Fruit fly (Drosophila melanogaster) whole organism, adult: ENCODE results near the gene CG7492.

ENCODE experiments used
- CG11617 ChIP-seq: fragments of 200-800 bp; sonication (Bioruptor generic); optimal IDR thresholded peaks from 2 replicates; lab custom pipeline; 2017; ENCODE audit warnings: mild to moderate bottlenecking, missing biosample characterization, missing genetic modification reagents, missing genetic modification characterization
- CG12768 ChIP-seq: fragments of 200-800 bp; sonication (Bioruptor generic); optimal IDR thresholded peaks from 2 replicates; lab custom pipeline; 2017; ENCODE audit warnings: missing biosample characterization, missing genetic modification characterization, mild to moderate bottlenecking, moderate library complexity, missing genetic modification reagents
- CG14711 ChIP-seq: fragments of 200-800 bp; sonication (Bioruptor generic); optimal IDR thresholded peaks from 2 replicates; lab custom pipeline; 2018; ENCODE audit warnings: missing biosample characterization, mild to moderate bottlenecking, missing genetic modification characterization, moderate library complexity
- CG1620 ChIP-seq: fragments of 200-800 bp; sonication (Bioruptor generic); optimal IDR thresholded peaks from 2 replicates; lab custom pipeline; 2016; ENCODE audit warnings: missing biosample characterization, missing genetic modification characterization
- CG33017 ChIP-seq: fragments of 200-800 bp; sonication (Bioruptor generic); optimal IDR thresholded peaks from 2 replicates; lab custom pipeline; 2018; ENCODE audit warnings: missing biosample characterization, mild to moderate bottlenecking, missing genetic modification characterization, moderate library complexity
- CG5204 ChIP-seq: fragments of 200-800 bp; sonication (Bioruptor generic); optimal IDR thresholded peaks from 2 replicates; lab custom pipeline; 2016; ENCODE audit warnings: missing biosample characterization, missing genetic modification characterization
- CG7045 ChIP-seq: fragments of 200-800 bp; sonication (Bioruptor generic); optimal IDR thresholded peaks from 2 replicates; lab custom pipeline; 2017; ENCODE audit warnings: missing biosample characterization, mild to moderate bottlenecking, missing genetic modification characterization
- CG7101 ChIP-seq: fragments of 200-800 bp; sonication (Bioruptor generic); optimal IDR thresholded peaks from 2 replicates; lab custom pipeline; 2018; ENCODE audit warnings: missing biosample characterization, mild to moderate bottlenecking, missing genetic modification characterization, moderate library complexity
- Clk ChIP-seq: fragments of 200-800 bp; sonication (Bioruptor generic); optimal IDR thresholded peaks from 2 replicates; lab custom pipeline; 2017; ENCODE audit warnings: missing biosample characterization, missing genetic modification characterization
- Crg-1 ChIP-seq: fragments of 200-800 bp; sonication (Bioruptor generic); optimal IDR thresholded peaks from 2 replicates; lab custom pipeline; 2016; ENCODE audit warnings: missing biosample characterization, missing genetic modification characterization
- Hr96 ChIP-seq: fragments of 200-800 bp; sonication (Bioruptor generic); optimal IDR thresholded peaks from 2 replicates; lab custom pipeline; 2016; ENCODE audit warnings: missing biosample characterization, missing genetic modification characterization
- Mnt ChIP-seq: fragments of 200-800 bp; sonication (Bioruptor generic); optimal IDR thresholded peaks from 2 replicates; lab custom pipeline; 2016; ENCODE audit warnings: missing biosample characterization, mild to moderate bottlenecking, missing genetic modification characterization
- bab1 ChIP-seq: fragments of 200-800 bp; sonication (Bioruptor generic); optimal IDR thresholded peaks from 3 replicates; lab custom pipeline; 2019; ENCODE audit warnings: missing biosample characterization, mild to moderate bottlenecking, missing genetic modification characterization, moderate library complexity
- cic ChIP-seq: fragments of 200-800 bp; sonication (Bioruptor generic); optimal IDR thresholded peaks from 2 replicates; lab custom pipeline; 2017; ENCODE audit warnings: missing biosample characterization, mild to moderate bottlenecking, missing genetic modification characterization, moderate library complexity
- cnc ChIP-seq, 2 experiments: fragments of >200 bp; optimal IDR thresholded peaks; 2 replicates each; lab custom pipeline; 2017
- kay ChIP-seq: fragments of 200-800 bp; sonication (Bioruptor generic); peaks from one replicate; lab custom pipeline; 2016; ENCODE audit warnings: missing biosample characterization, missing genetic modification characterization, borderline replicate concordance
- ovo ChIP-seq: fragments of 200-800 bp; sonication (Bioruptor generic); optimal IDR thresholded peaks from 2 replicates; lab custom pipeline; 2016; ENCODE audit warnings: missing biosample characterization, missing genetic modification characterization
- pad ChIP-seq: fragments of 200-800 bp; sonication (Bioruptor generic); optimal IDR thresholded peaks from 3 replicates; lab custom pipeline; 2017; ENCODE audit warnings: missing biosample characterization, missing genetic modification characterization, mild to moderate bottlenecking, moderate library complexity, missing genetic modification reagents
- tj ChIP-seq: fragments of 200-800 bp; sonication (Bioruptor generic); optimal IDR thresholded peaks from 3 replicates; lab custom pipeline; 2017; ENCODE audit warnings: missing biosample characterization, mild to moderate bottlenecking, missing genetic modification characterization, moderate library complexity
- toe ChIP-seq: fragments of 200-800 bp; sonication (Bioruptor generic); optimal IDR thresholded peaks from 2 replicates; lab custom pipeline; 2016; ENCODE audit warnings: missing biosample characterization, missing genetic modification characterization

The CG7492 gene

dm6 chr3L:7639533-7639932 is 15.0 kb downstream of the CG7492 start:
- TF ChIP-seq bab1 (peak; percentile 26), Mnt (GFP tag; lab: Kevin White, UChicago) (no peak)

dm6 chr3L:7634743-7635469 is 19.6 kb downstream of the CG7492 start:
- TF ChIP-seq bab1: no peak
- no peak for TF ChIP-seq CG1620 (GFP tag; lab: Kevin White, UChicago)
- TF ChIP-seq Crg-1: no peak
- no peak for TF ChIP-seq tj
- no peak for TF ChIP-seq ovo (GFP tag; lab: Kevin White, UChicago)
- TF ChIP-seq Hr96 (GFP tag; lab: Kevin White, UChicago): no peak
- no peak for TF ChIP-seq pad (GFP tag; lab: Kevin White, UChicago)
- no peak for TF ChIP-seq cic (GFP tag; lab: Kevin White, UChicago)

dm6 chr3L:7633619-7634018 is 20.9 kb downstream of the CG7492 start:
- TF ChIP-seq CG7101 (tag; lab: Kevin White, UChicago) (no peak), kay (GFP tag; lab: Kevin White, UChicago) (peak; percentile 24)

dm6 chr3L:7632540-7633263 is 21.9 kb downstream of the CG7492 start:
- TF ChIP-seq Hr96 (GFP tag; lab: Kevin White, UChicago) (no peak), tj (no peak), CG14711 (tag; lab: Kevin White, UChicago) (no peak), ovo (GFP tag; lab: Kevin White, UChicago) (no peak), CG5204 (no peak), toe (GFP tag; lab: Kevin White, UChicago) (no peak), Crg-1 (no peak)

dm6 chr3L:7630047-7630446 is 24.5 kb downstream of the CG7492 start:
- TF ChIP-seq cnc (optimal IDR thresholded peaks at IDR 0.05; lab: Kevin White, UChicago) (no peak), tj (no peak), cic (GFP tag; lab: Kevin White, UChicago) (no peak), Hr96 (GFP tag; lab: Kevin White, UChicago) (no peak), CG5204 (no peak), ovo (GFP tag; lab: Kevin White, UChicago) (no peak)

- TF ChIP-seq pad (GFP tag; lab: Kevin White, UChicago) (no peak), CG11617 (no peak), CG12768 (GFP tag; lab: Kevin White, UChicago) (no peak), kay (GFP tag; lab: Kevin White, UChicago) (no peak), Hr96 (GFP tag; lab: Kevin White, UChicago) (no peak), cic (GFP tag; lab: Kevin White, UChicago) (no peak), CG14711 (tag; lab: Kevin White, UChicago) (no peak)
Observed at dm6 chr3L:7624561-7624960, 30.0 kb downstream of the CG7492 start.

dm6 chr3L:7617436-7617979 is 37.0 kb downstream of the CG7492 start:
- TF ChIP-seq CG11617 (no peak), CG14711 (tag; lab: Kevin White, UChicago) (no peak), bab1 (no peak), CG5204 (no peak), pad (GFP tag; lab: Kevin White, UChicago) (no peak), CG1620 (GFP tag; lab: Kevin White, UChicago) (no peak), cic (GFP tag; lab: Kevin White, UChicago) (no peak), CG33017 (tag; lab: Kevin White, UChicago) (no peak), ovo (GFP tag; lab: Kevin White, UChicago) (no peak), tj (no peak), CG12768 (GFP tag; lab: Kevin White, UChicago) (no peak), CG7101 (tag; lab: Kevin White, UChicago) (no peak), Clk (no peak), Crg-1 (no peak), toe (GFP tag; lab: Kevin White, UChicago) (no peak), cnc (optimal IDR thresholded peaks at IDR 0.05; lab: Kevin White, UChicago) (no peak), Hr96 (GFP tag; lab: Kevin White, UChicago) (no peak), CG7045 (GFP tag; lab: Kevin White, UChicago) (no peak), Mnt (GFP tag; lab: Kevin White, UChicago) (no peak)
